Worm (Caenorhabditis elegans): Measurements from ENCODE around the gene nspc-10.

DNA sequence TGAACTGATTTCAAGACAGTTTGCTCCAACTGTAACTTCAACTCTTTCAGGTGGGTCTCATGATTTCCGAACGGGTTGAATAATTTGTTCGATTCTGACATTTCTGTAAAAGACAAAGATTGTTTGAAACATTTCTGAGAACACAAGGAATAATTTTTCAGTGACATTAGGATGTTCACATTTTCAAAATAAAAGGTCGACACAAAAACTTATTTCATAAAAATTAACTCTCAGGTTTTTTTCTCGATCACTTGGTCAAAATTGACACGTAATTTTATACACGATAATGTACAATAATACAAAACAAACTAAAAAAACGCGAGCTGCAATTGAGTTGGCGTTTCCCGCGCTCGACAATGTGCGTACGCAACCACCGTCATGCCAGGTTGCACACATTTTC is 27.9 kb downstream of the nspc-10 start, which contains the start of gene rif-1.2:
- no peak for TF ChIP-seq ama-1 (optimal IDR thresholded peaks at IDR 0.05)
- TF ChIP-seq nfya-1 (tag; optimal IDR thresholded peaks at IDR 0.05; ENCODE audit: insufficient read depth): no peak
- no peak for TF ChIP-seq snpc-4 (tag; optimal IDR thresholded peaks at IDR 0.05)
- TF ChIP-seq fos-1 (tag; optimal IDR thresholded peaks at IDR 0.05): no peak
- no peak for TF ChIP-seq nhr-11 (tag; optimal IDR thresholded peaks at IDR 0.05)
- TF ChIP-seq pqm-1 (tag; optimal IDR thresholded peaks at IDR 0.05): no peak
- TF ChIP-seq egl-27 (tag; optimal IDR thresholded peaks at IDR 0.05): no peak
- TF ChIP-seq mml-1 (tag; optimal IDR thresholded peaks at IDR 0.05): no peak
- TF ChIP-seq jun-1 (tag; optimal IDR thresholded peaks at IDR 0.05): no peak
- TF ChIP-seq lin-39 (tag; optimal IDR thresholded peaks at IDR 0.05): no peak
- TF ChIP-seq mdl-1 (tag; optimal IDR thresholded peaks at IDR 0.05): no peak
- TF ChIP-seq nhr-77 (tag; optimal IDR thresholded peaks at IDR 0.05): no peak
